Fruit fly (Drosophila melanogaster) whole organism: ENCODE data around the gene Tomosyn.

Experiments
- CG8478 ChIP-seq: fragments of >200 bp; optimal IDR thresholded peaks from 2 replicates; lab custom pipeline; 2018; ENCODE audit warnings: inconsistent platforms
- Dll ChIP-seq: fragments of >200 bp; optimal IDR thresholded peaks from 2 replicates; lab custom pipeline; 2017
- EcR ChIP-seq, 2 experiments: fragments of >200 bp; optimal IDR thresholded peaks; 2 replicates each; lab custom pipeline; 2017; ENCODE audit warnings: missing biosample characterization in 2 of 2, missing genetic modification characterization in 2 of 2, missing genetic modification reagents in 2 of 2
- pan ChIP-seq: fragments of >200 bp; optimal IDR thresholded peaks from 2 replicates; lab custom pipeline; 2017
- psq ChIP-seq: fragments of >200 bp; optimal IDR thresholded peaks from 2 replicates; lab custom pipeline; 2017
- usp ChIP-seq: fragments of >200 bp; optimal IDR thresholded peaks from 2 replicates; lab custom pipeline; 2017; ENCODE audit warnings: missing biosample characterization, missing genetic modification characterization, mixed read lengths

Tomosyn gene

dm6 chrX:12631317-12632156, at the start of gene Tomosyn:
Tomosyn (plus strand) TSS chrX:12631605.
- TF ChIP-seq Dll (no peak), usp (GFP tag; lab: Kevin White, UChicago) (no peak), pan (no peak), psq (lab: Kevin White, UChicago) (no peak), CG8478 (lab: Kevin White, UChicago) (no peak), EcR (GFP tag; optimal IDR thresholded peaks at IDR 0.05; lab: Kevin White, UChicago) (no peak)

- TF ChIP-seq usp (GFP tag; lab: Kevin White, UChicago), result no peak
- no peak for TF ChIP-seq Dll
- no peak for TF ChIP-seq CG8478 (lab: Kevin White, UChicago)
- TF ChIP-seq EcR (GFP tag; optimal IDR thresholded peaks at IDR 0.05; lab: Kevin White, UChicago), result no peak
- TF ChIP-seq pan, result no peak
- no peak for TF ChIP-seq psq (lab: Kevin White, UChicago)
Measured at dm6 chrX:12581894-12582293, 49.5 kb upstream of the Tomosyn start.

dm6 chrX:12582661-12582983, 48.8 kb upstream of the Tomosyn start:
- no peak for TF ChIP-seq Dll
- no peak for TF ChIP-seq psq (lab: Kevin White, UChicago)
- no peak for TF ChIP-seq CG8478 (lab: Kevin White, UChicago)
- no peak for TF ChIP-seq pan
- TF ChIP-seq EcR (GFP tag; optimal IDR thresholded peaks at IDR 0.05; lab: Kevin White, UChicago), result no peak
- TF ChIP-seq usp (GFP tag; lab: Kevin White, UChicago), result no peak

- no peak for TF ChIP-seq EcR (GFP tag; optimal IDR thresholded peaks at IDR 0.05; lab: Kevin White, UChicago)
- TF ChIP-seq psq (lab: Kevin White, UChicago), result no peak
- no peak for TF ChIP-seq CG8478 (lab: Kevin White, UChicago)
- no peak for TF ChIP-seq Dll
- no peak for TF ChIP-seq usp (GFP tag; lab: Kevin White, UChicago)
- no peak for TF ChIP-seq pan
Measured at dm6 chrX:12582984-12583869, 48.2 kb upstream of the Tomosyn start, which contains the start of gene Pits. Pits (minus strand) TSS chrX:12583193.

dm6 chrX:12583870-12584390, 47.5 kb upstream of the Tomosyn start:
- TF ChIP-seq CG8478 (lab: Kevin White, UChicago) (no peak), usp (GFP tag; lab: Kevin White, UChicago) (no peak), pan (no peak)

dm6 chrX:12591223-12592120, 39.9 kb upstream of the Tomosyn start:
- TF ChIP-seq CG8478 (lab: Kevin White, UChicago) (peak; percentile 9), psq (lab: Kevin White, UChicago) (no peak)

dm6 chrX:12592121-12592466, 39.3 kb upstream of the Tomosyn start, which contains the start of gene LIMK1:
LIMK1 (minus strand) TSS chrX:12592193.
- no peak for TF ChIP-seq psq (lab: Kevin White, UChicago)
- TF ChIP-seq EcR (GFP tag; optimal IDR thresholded peaks at IDR 0.05; lab: Kevin White, UChicago), result no peak
- no peak for TF ChIP-seq pan
- no peak for TF ChIP-seq usp (GFP tag; lab: Kevin White, UChicago)
- TF ChIP-seq CG8478 (lab: Kevin White, UChicago), result no peak
- TF ChIP-seq Dll, result no peak

- no peak for TF ChIP-seq CG8478 (lab: Kevin White, UChicago)
- TF ChIP-seq pan, result no peak
- no peak for TF ChIP-seq usp (GFP tag; lab: Kevin White, UChicago)
- TF ChIP-seq Dll, result peak; percentile 30
- TF ChIP-seq psq (lab: Kevin White, UChicago), result no peak
- TF ChIP-seq EcR (GFP tag; optimal IDR thresholded peaks at IDR 0.05; lab: Kevin White, UChicago), result no peak
Measured at dm6 chrX:12595100-12595609, 36.2 kb upstream of the Tomosyn start.

dm6 chrX:12595610-12596336, 35.6 kb upstream of the Tomosyn start, which contains the start of the genes CG1824 and Sec16:
CG1824 (minus strand) TSS chrX:12595624.
Sec16 (plus strand) TSS chrX:12596047.
- TF ChIP-seq Dll (no peak), EcR (GFP tag; optimal IDR thresholded peaks at IDR 0.05; lab: Kevin White, UChicago) (no peak), pan (no peak), usp (GFP tag; lab: Kevin White, UChicago) (no peak), CG8478 (lab: Kevin White, UChicago) (no peak), psq (lab: Kevin White, UChicago) (no peak)

- no peak for TF ChIP-seq pan
- TF ChIP-seq EcR (GFP tag; optimal IDR thresholded peaks at IDR 0.05; lab: Kevin White, UChicago), result no peak
- peak; percentile 18 for TF ChIP-seq CG8478 (lab: Kevin White, UChicago)
- TF ChIP-seq usp (GFP tag; lab: Kevin White, UChicago), result no peak
Measured at dm6 chrX:12596353-12597107, 34.9 kb upstream of the Tomosyn start.
